Fruit fly (Drosophila melanogaster): ENCODE data around the gene CG11658.
A peak's percentile ranks its signal among the peaks of the same experiment; 100 is the strongest.

Gene CG11658

DNA sequence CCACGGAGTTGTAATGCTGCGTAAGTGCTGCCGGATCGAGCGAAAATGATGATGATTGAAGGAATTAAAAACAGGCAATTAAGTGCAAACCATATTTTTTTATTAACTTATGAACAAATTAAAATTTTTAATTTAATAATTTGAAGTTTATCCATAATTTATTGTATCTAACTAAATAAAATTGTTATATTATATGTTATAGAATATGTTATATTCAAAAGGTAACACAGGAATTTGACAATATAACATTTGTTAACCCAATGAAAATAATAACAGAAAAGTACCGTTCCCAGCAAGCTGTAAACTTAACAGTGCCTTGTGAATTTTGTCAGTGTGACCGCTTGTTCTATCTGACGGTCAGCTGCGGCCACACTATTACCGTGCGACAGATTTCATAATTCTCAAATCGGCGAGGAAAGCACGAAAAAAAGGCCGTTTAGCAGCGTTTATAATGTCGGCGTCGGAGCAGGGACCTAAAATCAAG, 322 bp upstream of the CG11658 start, which contains the start of the genes Ccdc56 and mtTFB1 (continued):
- no peak for TF ChIP-seq jing (GFP tag; optimal IDR thresholded peaks at IDR 0.05)
- TF ChIP-seq Xbp1 (GFP tag; optimal IDR thresholded peaks at IDR 0.05) = peak; percentile 1
- TF ChIP-seq Oaz (GFP tag; IDR thresholded peaks at IDR 0.05) = no peak
- TF ChIP-seq ash1 (GFP tag; optimal IDR thresholded peaks at IDR 0.05) = no peak
- TF ChIP-seq CG17612 (GFP tag; IDR thresholded peaks at IDR 0.05) = no peak
- peak; percentile 86 for TF ChIP-seq E2f2 (GFP tag; IDR thresholded peaks at IDR 0.05)
- TF ChIP-seq CG11504 (tag; optimal IDR thresholded peaks at IDR 0.05) = peak; percentile 36
- TF ChIP-seq croc (GFP tag; conservative IDR thresholded peaks at IDR 0.05) = no peak
- no peak for TF ChIP-seq pb (GFP tag; optimal IDR thresholded peaks at IDR 0.05)
- no peak for TF ChIP-seq Dfd (GFP tag; optimal IDR thresholded peaks at IDR 0.05)
- TF ChIP-seq Bgb (GFP tag; IDR thresholded peaks at IDR 0.05; ENCODE audit: partially characterized antibody) = no peak; the same call in 1 of the 2 replicates
- no peak for TF ChIP-seq CG12236 (GFP tag; optimal IDR thresholded peaks at IDR 0.05)
- no peak for TF ChIP-seq nerfin-1 (tag; optimal IDR thresholded peaks at IDR 0.05)
- no peak for TF ChIP-seq nerfin-2 (GFP tag; IDR thresholded peaks at IDR 0.05; ENCODE audit: partially characterized antibody)
- TF ChIP-seq CG4282 (GFP tag; optimal IDR thresholded peaks at IDR 0.05) = no peak
- TF ChIP-seq Meics (GFP tag; optimal IDR thresholded peaks at IDR 0.05) = no peak
- TF ChIP-seq CG2120 (GFP tag; optimal IDR thresholded peaks at IDR 0.05) = peak; percentile 20
- TF ChIP-seq CG10274 (GFP tag; optimal IDR thresholded peaks at IDR 0.05) = no peak
- TF ChIP-seq CG10321 (GFP tag; IDR thresholded peaks at IDR 0.05) = no peak
- no peak for TF ChIP-seq trh (GFP tag; optimal IDR thresholded peaks at IDR 0.05)
- TF ChIP-seq ems (GFP tag; optimal IDR thresholded peaks at IDR 0.05) = peak; percentile 37
- no peak for TF ChIP-seq CG3281 (GFP tag; optimal IDR thresholded peaks at IDR 0.05)
- no peak for TF ChIP-seq CG9437 (GFP tag; optimal IDR thresholded peaks at IDR 0.05)
- TF ChIP-seq CG8388 (GFP tag; optimal IDR thresholded peaks at IDR 0.05) = no peak
- TF ChIP-seq bab2 (GFP tag; optimal IDR thresholded peaks at IDR 0.05) = no peak
- no peak for TF ChIP-seq grn (GFP tag; optimal IDR thresholded peaks at IDR 0.05)
- TF ChIP-seq CG6689 (GFP tag; IDR thresholded peaks at IDR 0.05) = no peak
- no peak for TF ChIP-seq CG14965 (GFP tag; optimal IDR thresholded peaks at IDR 0.05; ENCODE audit: borderline replicate concordance)
- TF ChIP-seq hbn (GFP tag; IDR thresholded peaks at IDR 0.05; ENCODE audit: partially characterized antibody) = no peak
- no peak for TF ChIP-seq gcm (GFP tag; optimal IDR thresholded peaks at IDR 0.05)
- TF ChIP-seq CG10267 (tag; optimal IDR thresholded peaks at IDR 0.05) = peak; percentile 55
- no peak for TF ChIP-seq sens-2 (GFP tag; IDR thresholded peaks at IDR 0.05)
- TF ChIP-seq en (GFP tag; optimal IDR thresholded peaks at IDR 0.05) = no peak
- TF ChIP-seq lbe (GFP tag; optimal IDR thresholded peaks at IDR 0.05) = no peak
- TF ChIP-seq CG3847 (GFP tag; IDR thresholded peaks at IDR 0.05) = no peak
- TF ChIP-seq HLH54F (GFP tag; optimal IDR thresholded peaks at IDR 0.05) = no peak
- no peak for TF ChIP-seq B-H2 (GFP tag; optimal IDR thresholded peaks at IDR 0.05)
- TF ChIP-seq PHDP (tag; optimal IDR thresholded peaks at IDR 0.05) = no peak
- TF ChIP-seq ssp (GFP tag; IDR thresholded peaks at IDR 0.05) = no peak
- TF ChIP-seq CG15269 (tag; optimal IDR thresholded peaks at IDR 0.05) = no peak
- TF ChIP-seq unc-4 (GFP tag; IDR thresholded peaks at IDR 0.05; ENCODE audit: partially characterized antibody) = no peak
- no peak for TF ChIP-seq HHEX (GFP tag; optimal IDR thresholded peaks at IDR 0.05)
- no peak for TF ChIP-seq GATAe (GFP tag; conservative IDR thresholded peaks at IDR 0.05)
- TF ChIP-seq onecut (GFP tag; IDR thresholded peaks at IDR 0.05) = no peak
- no peak for TF ChIP-seq NK7.1 (GFP tag; optimal IDR thresholded peaks at IDR 0.05)
- TF ChIP-seq CG1602 (GFP tag; optimal IDR thresholded peaks at IDR 0.05) = no peak
- no peak for TF ChIP-seq CG15696 (tag; optimal IDR thresholded peaks at IDR 0.05)
- TF ChIP-seq trem (tag; optimal IDR thresholded peaks at IDR 0.05) = peak; percentile 52
- TF ChIP-seq Lhr (GFP tag; optimal IDR thresholded peaks at IDR 0.05) = peak; percentile 82
- TF ChIP-seq dmrt11E (tag; optimal IDR thresholded peaks at IDR 0.05) = no peak
- TF ChIP-seq CG13775 (GFP tag; optimal IDR thresholded peaks at IDR 0.05) = no peak

Measured in whole organism, embryonic.